Worm (Caenorhabditis elegans): ENCODE data around the gene daf-41.

DNA sequence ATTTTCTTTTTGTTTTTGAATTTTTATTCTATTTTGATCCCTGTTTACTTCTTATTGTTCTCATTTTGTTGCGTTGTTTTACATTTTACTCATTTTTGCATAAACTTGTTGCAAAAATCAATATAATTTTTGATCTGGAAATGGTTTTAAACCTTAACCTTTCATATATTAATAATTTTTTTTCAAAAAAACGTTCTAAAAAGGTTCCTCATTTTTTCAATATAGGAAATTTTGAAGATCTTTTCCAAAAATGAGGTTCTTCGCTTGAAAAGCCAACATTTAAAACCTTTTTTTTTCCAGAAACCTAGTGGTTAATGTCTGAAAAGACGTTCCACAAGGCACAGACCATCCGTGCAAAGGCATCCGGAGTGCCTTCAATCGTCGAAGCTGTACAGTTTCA, 14.2 kb downstream of the daf-41 start, which contains the start of gene gop-3:
- TF ChIP-seq nhr-77 (tag; optimal IDR thresholded peaks at IDR 0.05), result no peak
- no peak for TF ChIP-seq ama-1 (optimal IDR thresholded peaks at IDR 0.05)
- no peak for TF ChIP-seq jun-1 (tag; optimal IDR thresholded peaks at IDR 0.05)
- no peak for TF ChIP-seq elt-2 (tag; optimal IDR thresholded peaks at IDR 0.05)
- TF ChIP-seq ceh-16 (tag; optimal IDR thresholded peaks at IDR 0.05), result no peak
- no peak for TF ChIP-seq zag-1 (tag; optimal IDR thresholded peaks at IDR 0.05)

Measured in whole organism, L3 larva.